Fruit fly (Drosophila melanogaster) whole organism, wandering third instar larva: Measurements from ENCODE around the gene CG10560.

Experiments
- Myc ChIP-seq: fragments of >200 bp; optimal IDR thresholded peaks from 2 replicates; lab custom pipeline; 2017
- Vsx2 ChIP-seq: fragments of 200-300, 225-300 bp; sonication (Bioruptor generic); optimal IDR thresholded peaks from 2 replicates; lab custom pipeline; 2018; ENCODE audit warnings: missing biosample characterization, missing genetic modification characterization; ENCODE audit not compliant: partially characterized antibody
- lola ChIP-seq: fragments of >200 bp; optimal IDR thresholded peaks from 2 replicates; lab custom pipeline; 2017; ENCODE audit warnings: missing biosample characterization, missing genetic modification characterization
- psq ChIP-seq: fragments of 200-800 bp; sonication (Bioruptor generic); optimal IDR thresholded peaks from 3 replicates; lab custom pipeline; 2017; ENCODE audit warnings: missing biosample characterization, mild to moderate bottlenecking, missing genetic modification characterization, moderate library complexity
- usp ChIP-seq: fragments of >200 bp; optimal IDR thresholded peaks from 2 replicates; lab custom pipeline; 2017; ENCODE audit warnings: missing biosample characterization, missing genetic modification characterization
- woc ChIP-seq: sonication (Bioruptor generic); optimal IDR thresholded peaks from 2 replicates; lab custom pipeline; 2016; ENCODE audit warnings: missing biosample characterization, mild to moderate bottlenecking, missing genetic modification characterization

- TF ChIP-seq Vsx2 (GFP tag; lab: Kevin White, UChicago) (no peak), Myc (no peak), psq (GFP tag; lab: Kevin White, UChicago) (no peak), woc (GFP tag; lab: Kevin White, UChicago) (no peak), usp (GFP tag; lab: Kevin White, UChicago) (no peak), lola (GFP tag; lab: Kevin White, UChicago) (no peak)
These were observed at the start of gene CG10560 for dm6 chr3R:25320051-25320705.
